Worm (Caenorhabditis elegans) whole organism, mixed stage, embryonic: Measurements from ENCODE around the gene R08F11.4.
A peak's percentile ranks its signal among the peaks of the same experiment; 100 is the strongest.

Experiments used
- M03D4.4 ChIP-seq: sonication (generic microtip); optimal IDR thresholded peaks from 2 replicates; lab custom pipeline; 2017; ENCODE audit warnings: mild to moderate bottlenecking, missing genetic modification characterization, missing compliant biosample characterization
- bed-3 ChIP-seq: fragments of 200-800 bp; sonication (Bioruptor generic); optimal IDR thresholded peaks from 3 replicates; lab custom pipeline; 2018; ENCODE audit warnings: mild to moderate bottlenecking, missing genetic modification characterization, moderate library complexity, missing compliant biosample characterization
- blmp-1 ChIP-seq: fragments of 150-350 bp; optimal IDR thresholded peaks from 2 replicates; lab custom pipeline; 2014; ENCODE audit warnings: missing biosample characterization, missing genetic modification characterization
- ceh-39 ChIP-seq: fragments of 150-350 bp; optimal IDR thresholded peaks from 2 replicates; lab custom pipeline; 2014; ENCODE audit warnings: missing biosample characterization, missing genetic modification characterization
- ceh-43 ChIP-seq: fragments of 200-800 bp; sonication (Bioruptor generic); optimal IDR thresholded peaks from 2 replicates; lab custom pipeline; 2018; ENCODE audit warnings: mild to moderate bottlenecking, missing genetic modification characterization, moderate library complexity, missing compliant biosample characterization
- ceh-83 ChIP-seq: fragments of 200-800 bp; sonication (Bioruptor generic); optimal IDR thresholded peaks from 2 replicates; lab custom pipeline; 2018; ENCODE audit warnings: mild to moderate bottlenecking, missing genetic modification characterization, missing compliant biosample characterization
- ces-1 ChIP-seq: fragments of 150-350 bp; optimal IDR thresholded peaks from 2 replicates; lab custom pipeline; 2014; ENCODE audit warnings: missing biosample characterization, missing genetic modification reagents, missing genetic modification characterization
- drap-1 ChIP-seq: fragments of 200-800 bp; sonication (Bioruptor generic); optimal IDR thresholded peaks from 3 replicates; lab custom pipeline; 2018; ENCODE audit warnings: mild to moderate bottlenecking, missing genetic modification characterization, missing compliant biosample characterization
- elt-1 ChIP-seq: sonication (generic microtip); optimal IDR thresholded peaks from 2 replicates; lab custom pipeline; 2017; ENCODE audit warnings: missing genetic modification characterization, mild to moderate bottlenecking, missing compliant biosample characterization, antibody characterized with exemption, moderate library complexity, borderline replicate concordance; ENCODE audit not compliant: insufficient read depth
- elt-3 ChIP-seq: fragments of 150-350 bp; optimal IDR thresholded peaks from 2 replicates; lab custom pipeline; 2014; ENCODE audit warnings: missing biosample characterization, missing genetic modification characterization
- ham-2 ChIP-seq: fragments of 200-800 bp; sonication (Bioruptor generic); optimal IDR thresholded peaks from 2 replicates; lab custom pipeline; 2018; ENCODE audit warnings: mild to moderate bottlenecking, missing genetic modification characterization, missing compliant biosample characterization
- hlh-1 ChIP-seq: fragments of 150-350 bp; optimal IDR thresholded peaks from 2 replicates; lab custom pipeline; 2014; ENCODE audit warnings: missing biosample characterization, missing genetic modification reagents, missing genetic modification characterization
- lin-13 ChIP-seq: fragments of 150-350 bp; optimal IDR thresholded peaks from 2 replicates; lab custom pipeline; 2014; ENCODE audit warnings: missing biosample characterization, missing genetic modification characterization
- lin-32 ChIP-seq: fragments of 200-800 bp; sonication (Bioruptor generic); optimal IDR thresholded peaks from 2 replicates; lab custom pipeline; 2018; ENCODE audit warnings: mild to moderate bottlenecking, missing genetic modification characterization, missing compliant biosample characterization
- lsy-2 ChIP-seq: fragments of 150-350 bp; optimal IDR thresholded peaks from 2 replicates; lab custom pipeline; 2014; ENCODE audit warnings: missing biosample characterization, missing genetic modification characterization
- mab-5 ChIP-seq: fragments of 150-350 bp; optimal IDR thresholded peaks from 2 replicates; lab custom pipeline; 2014; ENCODE audit warnings: missing biosample characterization, missing genetic modification characterization
- mep-1 ChIP-seq: fragments of 150-350 bp; optimal IDR thresholded peaks from 2 replicates; lab custom pipeline; 2017; ENCODE audit warnings: missing biosample characterization, missing genetic modification reagents, missing genetic modification characterization, inconsistent platforms
- mls-2 ChIP-seq: sonication (generic microtip); optimal IDR thresholded peaks from 2 replicates; lab custom pipeline; 2016; ENCODE audit warnings: mild to moderate bottlenecking, missing genetic modification characterization, moderate library complexity, missing compliant biosample characterization
- nhr-12 ChIP-seq: fragments of 150-350 bp; optimal IDR thresholded peaks from 2 replicates; lab custom pipeline; 2014; ENCODE audit warnings: missing biosample characterization, missing genetic modification characterization
- nhr-2 ChIP-seq: fragments of 150-350 bp; optimal IDR thresholded peaks from 2 replicates; lab custom pipeline; 2014; ENCODE audit warnings: missing biosample characterization, missing genetic modification characterization
- nhr-237 ChIP-seq: fragments of 150-350 bp; optimal IDR thresholded peaks from 2 replicates; lab custom pipeline; 2014; ENCODE audit warnings: missing biosample characterization, missing genetic modification characterization
- nhr-28 ChIP-seq: fragments of 150-350 bp; optimal IDR thresholded peaks from 2 replicates; lab custom pipeline; 2014; ENCODE audit warnings: missing biosample characterization, missing genetic modification characterization
- nhr-76 ChIP-seq: sonication (generic microtip); optimal IDR thresholded peaks from 2 replicates; lab custom pipeline; 2017; ENCODE audit warnings: missing biosample characterization, missing genetic modification characterization
- pha-4 ChIP-seq: fragments of 150-350 bp; optimal IDR thresholded peaks from 2 replicates; lab custom pipeline; 2018; ENCODE audit warnings: missing biosample characterization, missing genetic modification reagents, missing genetic modification characterization
- sem-2 ChIP-seq: fragments of 200-800 bp; sonication (Bioruptor generic); optimal IDR thresholded peaks from 2 replicates; lab custom pipeline; 2018; ENCODE audit warnings: mild to moderate bottlenecking, missing genetic modification characterization, missing compliant biosample characterization
- snpc-4 ChIP-seq: fragments of 150-350 bp; optimal IDR thresholded peaks from 2 replicates; lab custom pipeline; 2014; ENCODE audit warnings: missing biosample characterization, missing genetic modification characterization
- sptf-1 ChIP-seq: sonication (generic microtip); optimal IDR thresholded peaks from 2 replicates; lab custom pipeline; 2017; ENCODE audit warnings: mild to moderate bottlenecking, missing genetic modification characterization, moderate library complexity, missing compliant biosample characterization
- tbx-8 ChIP-seq: fragments of 200-800 bp; sonication (Bioruptor generic); optimal IDR thresholded peaks from 2 replicates; lab custom pipeline; 2018; ENCODE audit warnings: mild to moderate bottlenecking, missing genetic modification characterization, moderate library complexity, missing compliant biosample characterization
- zip-8 ChIP-seq: fragments of 150-350 bp; optimal IDR thresholded peaks from 2 replicates; lab custom pipeline; 2014; ENCODE audit warnings: missing biosample characterization, missing genetic modification characterization
- ztf-11 ChIP-seq: fragments of 150-350 bp; optimal IDR thresholded peaks from 2 replicates; lab custom pipeline; 2014; ENCODE audit warnings: missing biosample characterization, missing genetic modification characterization

The R08F11.4 gene

DNA sequence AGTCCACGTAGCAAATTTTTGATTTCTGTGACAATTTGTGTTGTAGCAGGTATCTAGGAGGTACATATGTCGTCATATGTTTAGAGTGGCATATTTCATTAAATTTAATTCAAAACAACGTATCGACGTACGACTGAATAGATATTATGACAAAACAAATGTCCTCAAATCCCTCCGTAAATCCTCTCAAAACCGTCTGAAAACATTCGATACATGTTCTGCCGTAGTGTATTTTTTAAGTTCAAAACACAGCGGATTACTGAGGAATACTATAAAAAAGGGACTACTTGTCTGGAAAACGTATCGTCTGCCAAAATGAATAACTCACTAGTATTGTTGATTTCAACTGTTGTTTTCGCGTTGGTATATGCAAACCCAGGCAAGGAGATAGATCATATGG lies 37.1 kb downstream of the R08F11.4 start, which contains the start of gene R08E5.4:
TSS of gene R08E5.4 (plus strand) at position 301 of the 400 bp plus-strand sequence.
- TF ChIP-seq elt-3 (no peak), lin-13 (tag; lab: Kevin White, UChicago) (no peak), tbx-8 (GFP tag; lab: Kevin White, UChicago) (no peak), sptf-1 (tag; lab: Kevin White, UChicago) (no peak), ceh-39 (tag; lab: Kevin White, UChicago) (no peak), sem-2 (GFP tag; lab: Kevin White, UChicago) (no peak), drap-1 (GFP tag; lab: Kevin White, UChicago) (no peak), lsy-2 (tag; lab: Kevin White, UChicago) (no peak)
- TF ChIP-seq, all 35 proteins: peak for 0

ce11 chrV:3766904-3767303 lies 38.4 kb downstream of the R08F11.4 start, which contains the start of gene Y39H10A.1:
TSS of gene Y39H10A.1 (plus strand) at chrV:3767204.
- TF ChIP-seq pha-4 = no peak
- TF ChIP-seq lin-13 (tag; lab: Kevin White, UChicago) = no peak
- no peak for TF ChIP-seq sem-2 (GFP tag; lab: Kevin White, UChicago)
- TF ChIP-seq lin-32 (GFP tag; lab: Kevin White, UChicago) = no peak
- TF ChIP-seq blmp-1 = no peak

DNA sequence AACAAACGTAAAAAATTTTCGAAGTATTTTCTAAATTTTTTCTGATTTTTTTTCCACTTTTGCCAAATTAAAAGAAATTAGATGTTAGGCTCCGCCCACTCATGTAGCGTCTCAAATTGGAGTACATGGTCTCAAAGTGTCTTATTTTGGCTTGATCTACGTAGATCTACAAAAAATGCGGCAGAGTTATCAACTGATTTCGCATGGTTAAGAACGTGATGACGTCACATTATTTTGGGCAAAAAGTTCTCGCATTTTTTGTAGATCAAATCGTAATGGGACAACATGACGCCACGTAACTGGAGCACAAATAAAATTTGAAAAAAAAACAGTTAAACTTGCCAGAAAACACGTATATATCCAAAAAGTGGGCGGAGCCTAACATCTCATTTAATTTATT lies 43.5 kb downstream of the R08F11.4 start:
- TF ChIP-seq zip-8 (tag; lab: Kevin White, UChicago) (peak; percentile 14), ztf-11 (tag; lab: Kevin White, UChicago) (no peak)
- TF ChIP-seq, all 35 proteins: peak for 1

ce11 chrV:3760839-3761238 lies 44.5 kb downstream of the R08F11.4 start, which contains the start of gene oac-55:
TSS of gene oac-55 (plus strand) at chrV:3761139.
- TF ChIP-seq ceh-83 (GFP tag; lab: Kevin White, UChicago) (no peak), sem-2 (GFP tag; lab: Kevin White, UChicago) (no peak), mep-1 (tag; lab: Kevin White, UChicago) (no peak), nhr-12 (tag; lab: Kevin White, UChicago) (no peak), snpc-4 (tag; lab: Kevin White, UChicago) (no peak), elt-1 (tag; lab: Kevin White, UChicago) (no peak), pha-4 (no peak), drap-1 (GFP tag; lab: Kevin White, UChicago) (no peak), lsy-2 (tag; lab: Kevin White, UChicago) (no peak), M03D4.4 (no peak), mls-2 (no peak), hlh-1 (tag; lab: Kevin White, UChicago) (no peak), ham-2 (GFP tag; lab: Kevin White, UChicago) (no peak), nhr-28 (tag; lab: Kevin White, UChicago) (no peak), ceh-43 (GFP tag; lab: Kevin White, UChicago) (no peak), mab-5 (no peak), ces-1 (no peak), nhr-76 (tag; lab: Kevin White, UChicago) (no peak), elt-3 (no peak), bed-3 (GFP tag; lab: Kevin White, UChicago) (no peak)
- TF ChIP-seq, all 35 proteins: peak for 0

ce11 chrV:3759419-3759915 lies 45.9 kb downstream of the R08F11.4 start, which contains the start of gene chk-1:
TSS of gene chk-1 (minus strand) at chrV:3759469.
- peak; percentile 66 for TF ChIP-seq nhr-237
- no peak for TF ChIP-seq ceh-43 (GFP tag; lab: Kevin White, UChicago)
- TF ChIP-seq ceh-39 (tag; lab: Kevin White, UChicago) = peak; percentile 35
- no peak for TF ChIP-seq ham-2 (GFP tag; lab: Kevin White, UChicago)
- TF ChIP-seq nhr-2 (tag; lab: Kevin White, UChicago) = no peak
- peak; percentile 40 for TF ChIP-seq lsy-2 (tag; lab: Kevin White, UChicago)
- TF ChIP-seq nhr-12 (tag; lab: Kevin White, UChicago) = no peak
- peak; percentile 11 for TF ChIP-seq pha-4
- peak; percentile 71 for TF ChIP-seq mep-1 (tag; lab: Kevin White, UChicago)
- TF ChIP-seq lin-13 (tag; lab: Kevin White, UChicago) = peak; percentile 11
